Fruit fly (Drosophila melanogaster) ovary, adult (tissue): ENCODE data around the gene CG1090.

Source experiments
- CG17801 ChIP-seq: fragments of 200-800 bp; optimal IDR thresholded peaks from 2 replicates; lab custom pipeline; 2019; ENCODE audit warnings: missing biosample characterization, mild to moderate bottlenecking, missing genetic modification characterization, moderate library complexity; ENCODE audit not compliant: partially characterized antibody

The CG1090 gene

dm6 chr3R:4360668-4361110 is 1.0 kb downstream of the CG1090 start:
- TF ChIP-seq CG17801: no peak

dm6 chr3R:4362010-4362409 is 2.3 kb downstream of the CG1090 start:
- no peak for TF ChIP-seq CG17801

DNA sequence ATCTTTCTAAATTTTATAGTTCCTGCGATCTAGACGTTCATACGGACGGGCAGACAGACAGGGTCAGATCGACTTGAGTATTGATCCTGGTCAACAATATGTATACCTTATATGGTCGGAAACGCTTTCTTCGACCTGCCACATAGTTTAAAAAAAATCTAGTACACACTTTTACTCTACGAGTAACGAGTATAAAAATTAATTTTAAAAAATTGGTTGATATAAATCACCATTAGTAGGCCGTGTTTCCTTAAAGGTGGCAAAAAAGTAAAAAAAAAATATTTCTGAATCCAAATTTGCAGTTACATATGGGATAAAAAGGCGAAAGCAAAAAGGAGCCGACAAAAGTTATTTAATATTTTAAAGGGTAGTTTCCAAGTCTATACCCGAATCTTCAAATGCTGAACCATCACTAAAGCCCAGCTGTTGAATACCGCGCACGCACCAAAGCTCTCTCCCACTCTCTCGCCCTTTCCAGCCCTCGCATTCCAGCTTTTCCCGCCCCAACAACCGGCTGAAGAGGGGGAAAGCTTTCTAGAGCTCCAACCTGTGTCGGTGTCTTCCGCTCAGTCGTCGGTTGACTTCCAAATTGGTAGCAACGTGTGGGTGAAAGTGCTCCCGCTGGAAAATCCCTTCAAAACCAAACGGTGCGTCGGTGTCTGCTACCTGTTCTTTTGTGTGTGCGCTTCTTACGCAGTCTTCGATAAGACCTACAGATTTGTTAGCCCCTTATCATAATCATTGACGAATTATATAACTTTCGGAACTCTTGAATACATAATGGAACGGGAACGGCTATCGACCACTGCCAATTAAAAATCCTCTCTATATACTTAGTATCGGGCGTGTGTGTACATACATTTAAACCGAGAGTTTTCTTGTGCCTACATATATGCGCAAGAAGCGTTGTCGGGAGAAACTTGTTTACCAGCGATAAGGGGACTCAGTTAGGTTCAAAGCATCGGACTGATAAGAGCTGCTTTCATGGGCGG is 19.0 kb downstream of the CG1090 start, which contains the start of gene Sfxn1-3:
Sfxn1-3 (plus strand) TSS at position 238 of the 992 bp plus-strand sequence.
- TF ChIP-seq CG17801: peak; percentile 71

DNA sequence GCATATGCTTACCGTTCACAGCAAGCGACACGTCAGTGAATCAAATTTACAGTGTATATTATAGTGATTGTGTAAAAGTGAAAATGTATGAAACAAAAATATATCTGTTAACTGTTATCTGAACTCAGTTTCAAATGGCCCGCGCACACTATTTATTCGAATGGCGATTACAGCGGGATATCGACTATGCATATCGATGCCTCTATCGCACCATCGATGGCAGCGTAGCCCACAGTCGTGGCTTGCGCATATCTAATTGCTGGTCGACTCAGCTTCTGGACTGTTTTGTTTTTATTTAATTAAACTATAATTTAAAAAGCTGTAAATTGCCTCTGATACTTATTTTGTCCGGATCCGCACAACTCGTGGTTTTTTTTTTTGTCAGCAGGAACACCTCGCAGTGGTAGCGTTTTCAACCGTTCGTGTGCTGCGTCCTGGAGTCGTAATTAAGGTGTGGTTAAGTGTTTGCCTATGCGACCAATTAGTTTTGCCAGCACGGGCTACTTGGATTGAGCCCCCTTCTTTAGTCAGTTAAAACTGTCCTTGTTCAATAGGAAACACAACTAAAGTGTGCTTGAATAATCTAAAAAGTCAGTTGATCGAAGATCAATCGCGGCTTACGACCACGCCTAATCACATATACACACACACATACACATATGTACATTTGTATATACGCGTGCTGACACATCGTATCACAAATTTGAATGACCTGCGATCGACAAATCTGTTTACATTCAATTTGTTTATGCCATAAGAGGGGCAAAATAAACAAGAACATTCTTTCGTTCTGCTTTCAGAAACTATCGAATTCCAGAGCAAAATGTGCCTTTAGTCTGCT is 21.6 kb downstream of the CG1090 start, which contains the start of gene Cont:
Cont (plus strand) TSS at position 228 of the 841 bp plus-strand sequence.
- peak; percentile 3 for TF ChIP-seq CG17801

DNA sequence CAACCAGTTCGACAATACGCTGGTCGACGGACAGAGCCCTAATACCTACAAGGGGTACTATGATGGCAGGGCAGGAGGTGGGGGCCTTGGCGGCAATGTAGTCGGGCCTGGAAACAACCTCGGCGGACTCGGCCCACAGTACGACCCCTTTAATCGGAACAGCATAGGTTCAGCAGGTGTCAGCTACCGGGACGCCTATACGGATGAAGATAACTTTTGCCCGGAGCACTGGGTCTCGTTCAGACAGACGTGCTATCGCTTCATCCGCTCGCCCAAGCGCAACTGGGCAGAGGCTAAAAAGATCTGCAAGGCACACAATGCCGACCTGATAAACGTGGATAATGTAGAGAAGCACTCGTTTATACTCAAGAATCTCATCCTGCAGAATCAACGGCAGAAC is 22.5 kb downstream of the CG1090 start:
- no peak for TF ChIP-seq CG17801

DNA sequence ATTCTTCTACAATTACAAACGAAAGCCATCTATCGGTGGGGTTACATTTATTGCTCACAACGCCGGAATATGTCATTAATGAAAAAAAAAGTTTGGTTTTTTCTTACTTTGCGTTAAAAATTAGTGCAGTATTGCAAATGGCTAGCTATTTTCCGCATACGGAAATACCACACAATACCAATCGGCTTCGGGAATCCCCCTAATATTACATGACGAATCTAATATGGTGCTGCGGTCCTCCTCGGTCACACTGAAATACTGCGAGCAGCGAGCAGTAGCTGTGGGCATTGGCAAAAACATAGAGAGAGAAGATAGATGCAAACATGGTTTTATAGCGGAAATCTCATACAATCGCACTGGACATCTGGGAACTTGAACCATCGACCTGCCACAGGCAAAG is 27.8 kb downstream of the CG1090 start, which contains the start of gene tub:
tub (plus strand) TSS at position 253 of the 400 bp plus-strand sequence.
- TF ChIP-seq CG17801: peak; percentile 14

DNA sequence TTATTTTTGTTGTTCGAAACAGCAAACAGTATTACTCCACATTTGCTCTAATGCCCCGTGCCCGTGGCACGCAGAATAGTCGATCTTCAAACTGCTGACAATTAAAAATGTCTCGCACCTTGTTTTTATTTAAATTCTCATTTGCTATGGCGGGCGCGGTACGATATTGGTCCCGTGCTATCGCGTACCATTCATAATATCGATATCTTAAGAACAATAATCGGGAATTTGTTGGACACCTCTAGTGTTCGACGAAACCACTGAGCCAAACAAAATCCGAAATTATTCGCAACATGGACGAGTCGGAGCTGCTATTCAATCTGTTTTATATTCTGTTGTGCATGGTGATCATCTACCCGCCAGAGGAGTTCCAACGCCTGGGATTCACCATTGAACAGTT is 30.4 kb downstream of the CG1090 start, which contains the start of gene CG14646:
CG14646 (plus strand) TSS at position 234 of the 400 bp plus-strand sequence.
- no peak for TF ChIP-seq CG17801

- peak; percentile 8 for TF ChIP-seq CG17801
Measured at dm6 chr3R:4394117-4394516, 34.4 kb downstream of the CG1090 start, which contains the start of gene CG34112. Gene CG34112, minus strand, starts transcription at chr3R:4394259.

DNA sequence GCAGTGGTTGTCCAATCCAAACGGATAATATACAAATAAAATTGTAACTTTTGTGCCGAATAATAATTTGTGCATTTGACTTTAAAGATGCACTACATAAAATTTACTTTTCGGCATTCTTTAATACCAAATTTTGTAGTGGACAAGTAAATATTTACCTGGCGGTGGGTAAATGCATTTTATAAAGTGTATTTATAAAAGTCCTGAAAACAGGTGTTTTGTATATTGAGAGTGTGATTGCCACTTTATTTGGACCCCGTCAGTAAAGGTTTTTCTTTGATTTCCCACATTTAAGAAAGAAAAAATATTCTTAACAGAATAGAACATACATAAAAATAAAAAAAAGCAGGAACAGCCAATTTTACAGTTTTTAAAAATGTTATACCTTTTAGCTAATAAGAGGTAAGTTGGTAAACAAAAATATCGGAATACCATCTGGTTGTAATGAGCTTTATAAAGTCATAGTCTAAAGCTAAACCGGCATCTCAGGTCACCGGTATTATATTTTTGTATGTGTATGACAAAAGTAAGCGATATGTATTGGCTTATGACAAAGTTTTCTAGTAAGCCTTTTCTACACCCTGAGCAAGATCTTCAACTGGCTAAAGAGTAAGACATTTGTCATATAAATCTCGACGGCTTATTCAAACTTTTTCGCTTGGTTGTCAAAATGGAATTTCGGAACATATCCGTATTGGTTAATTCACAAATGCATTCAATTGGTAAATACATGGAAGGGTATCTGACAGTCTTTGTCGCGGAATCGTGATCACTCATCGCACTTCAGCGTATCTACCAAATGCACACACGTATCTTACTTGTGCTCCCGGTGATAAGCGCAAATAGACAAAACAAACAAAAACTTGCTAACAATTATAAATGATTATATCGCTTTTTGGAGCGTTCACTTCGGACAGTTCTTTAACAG is 35.2 kb downstream of the CG1090 start:
- TF ChIP-seq CG17801: peak; percentile 93

DNA sequence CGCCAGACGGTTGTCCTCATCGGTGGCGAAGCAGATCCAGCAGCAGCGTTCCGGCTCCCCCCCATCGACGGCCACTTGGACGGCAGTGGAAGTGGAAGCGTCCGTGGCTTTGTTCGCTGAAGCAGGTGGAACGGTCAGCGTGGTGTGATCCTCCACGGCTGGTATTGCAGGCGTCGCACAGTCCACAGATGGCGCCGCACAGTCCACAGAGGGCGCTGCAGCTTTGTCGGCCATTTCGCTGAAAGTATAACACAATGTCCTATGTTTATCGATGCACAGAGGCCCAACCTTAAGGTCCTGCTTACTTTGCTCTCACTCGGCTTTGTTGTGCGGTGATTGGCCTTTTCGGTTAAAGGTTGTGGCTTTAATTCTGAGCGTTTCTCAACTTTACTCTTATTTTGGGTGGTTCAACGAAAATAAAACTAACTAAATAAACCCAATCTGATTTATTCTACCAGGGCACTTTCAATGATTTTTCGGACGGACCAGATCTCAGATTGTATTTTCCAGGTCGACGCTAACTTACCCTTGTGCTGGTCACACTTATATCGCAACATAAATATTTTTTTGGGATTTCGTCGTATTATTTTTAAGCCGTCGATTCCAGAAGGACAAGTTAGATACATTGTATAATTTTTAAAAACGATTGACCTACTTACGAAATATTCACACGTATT is 37.9 kb downstream of the CG1090 start, which contains the start of gene CG9855:
CG9855 (minus strand) TSS at position 473 of the 677 bp plus-strand sequence.
- no peak for TF ChIP-seq CG17801

DNA sequence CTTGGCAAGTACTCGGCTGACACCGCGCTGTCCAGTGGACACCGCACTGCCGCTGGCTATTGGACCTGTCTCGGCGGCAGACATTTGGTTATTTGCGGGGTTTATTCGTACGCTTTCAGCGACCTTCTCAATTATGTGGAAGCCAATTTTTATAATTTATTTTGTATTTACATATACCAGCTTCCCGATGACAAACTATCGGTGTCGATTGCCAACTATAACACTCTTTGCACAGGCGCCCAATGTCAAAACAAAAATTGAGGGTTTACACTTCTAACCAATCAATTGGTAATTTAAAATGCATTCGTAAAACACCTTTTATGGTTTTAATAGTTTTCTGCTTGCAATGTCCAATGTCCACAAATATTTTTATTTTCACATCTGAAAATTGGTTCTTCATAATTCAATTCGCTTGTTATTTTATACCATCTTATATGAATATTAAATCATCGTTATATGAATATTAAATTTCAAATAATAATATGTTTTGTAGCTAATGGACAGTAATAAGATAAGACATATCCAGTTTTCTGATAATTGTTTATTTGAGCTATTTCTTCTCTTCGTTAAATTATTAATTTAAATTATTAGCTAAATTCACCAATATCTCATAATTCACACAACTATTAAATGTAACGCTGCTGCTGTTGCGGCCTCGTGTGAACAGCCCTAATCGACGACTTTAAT is 40.3 kb downstream of the CG1090 start:
- TF ChIP-seq CG17801: no peak

dm6 chr3R:4400497-4400833 is 40.8 kb downstream of the CG1090 start, which contains the start of gene CG14647:
Gene CG14647, plus strand, starts transcription at chr3R:4400510.
- no peak for TF ChIP-seq CG17801

- no peak for TF ChIP-seq CG17801
Measured at dm6 chr3R:4401977-4402589, 42.4 kb downstream of the CG1090 start, which contains the start of gene CG9853. Gene CG9853, minus strand, starts transcription at chr3R:4402027.
